Worm (Caenorhabditis elegans) whole organism, L1 larva: ENCODE measurements around the gene R09F10.3.

Experiments
- lir-3 ChIP-seq: sonication (generic microtip); optimal IDR thresholded peaks from 2 replicates; lab custom pipeline; 2016; ENCODE audit warnings: mild to moderate bottlenecking, missing genetic modification characterization, moderate library complexity, missing compliant biosample characterization; ENCODE audit not compliant: poor library complexity
- skn-1 ChIP-seq: fragments of 150-350 bp; optimal IDR thresholded peaks from 2 replicates; lab custom pipeline; 2014; ENCODE audit warnings: missing biosample characterization, missing genetic modification characterization

DNA sequence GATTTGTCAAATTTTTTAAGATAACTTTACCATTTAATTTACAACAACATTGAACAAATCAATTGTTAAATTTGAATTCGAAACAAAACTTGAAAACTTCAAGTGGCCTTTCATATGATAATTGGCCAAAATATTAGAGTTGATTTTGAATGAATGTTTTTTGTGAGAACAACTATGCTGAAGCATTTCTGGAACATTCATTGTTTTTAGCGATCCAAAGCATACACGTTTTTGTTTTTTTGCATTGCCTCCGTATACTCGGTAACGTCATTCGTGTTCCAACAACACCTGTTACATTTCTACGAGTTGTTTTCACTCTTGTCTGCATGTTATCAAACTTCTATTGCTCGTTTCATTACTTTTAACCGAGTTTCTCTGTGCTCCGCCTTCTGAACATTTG is 17.4 kb upstream of the R09F10.3 start:
- TF ChIP-seq skn-1 (no peak), lir-3 (tag; lab: Kevin White, UChicago) (no peak)
